Worm (Caenorhabditis elegans) whole organism, L3 larva: ENCODE results near the gene rpia-1.

ENCODE experiments used
- R02D3.7 ChIP-seq: fragments of 150-350 bp; optimal IDR thresholded peaks from 2 replicates; lab custom pipeline; 2014; ENCODE audit warnings: missing biosample characterization, missing genetic modification characterization
- ZK546.5 ChIP-seq: sonication (generic microtip); optimal IDR thresholded peaks from 2 replicates; lab custom pipeline; 2017; ENCODE audit warnings: missing biosample characterization, missing genetic modification characterization
- aly-2 ChIP-seq: fragments of 150-350 bp; optimal IDR thresholded peaks from 2 replicates; lab custom pipeline; 2014; ENCODE audit warnings: missing biosample characterization, missing genetic modification characterization
- ama-1 ChIP-seq: fragments of 150-350 bp; optimal IDR thresholded peaks from 2 replicates; lab custom pipeline; 2018
- ceh-28 ChIP-seq: fragments of 150-350 bp; optimal IDR thresholded peaks from 2 replicates; lab custom pipeline; 2014; ENCODE audit warnings: missing biosample characterization, missing genetic modification reagents, missing genetic modification characterization
- ceh-9 ChIP-seq: sonication (generic microtip); optimal IDR thresholded peaks from 2 replicates; lab custom pipeline; 2018; ENCODE audit warnings: missing biosample characterization, missing genetic modification characterization
- daf-12 ChIP-seq: fragments of 150-350 bp; optimal IDR thresholded peaks from 2 replicates; lab custom pipeline; 2014; ENCODE audit warnings: missing biosample characterization, missing genetic modification reagents, missing genetic modification characterization
- egl-5 ChIP-seq: fragments of 150-350 bp; optimal IDR thresholded peaks from 2 replicates; lab custom pipeline; 2017; ENCODE audit warnings: missing biosample characterization, missing genetic modification reagents, missing genetic modification characterization, inconsistent platforms
- elt-2 ChIP-seq: sonication (generic microtip); optimal IDR thresholded peaks from 2 replicates; lab custom pipeline; 2016; ENCODE audit warnings: missing genetic modification reagents, mild to moderate bottlenecking, missing genetic modification characterization, missing compliant biosample characterization
- eor-1 ChIP-seq, 2 experiments: fragments of 150-350 bp; optimal IDR thresholded peaks; 2 replicates each; lab custom pipeline; 2014 to 2018; ENCODE audit warnings: missing biosample characterization in 2 of 2, missing genetic modification characterization in 2 of 2
- fkh-2 ChIP-seq: fragments of 150-350 bp; optimal IDR thresholded peaks from 2 replicates; lab custom pipeline; 2014; ENCODE audit warnings: missing biosample characterization, missing genetic modification reagents, missing genetic modification characterization
- fos-1 ChIP-seq: fragments of 150-350 bp; optimal IDR thresholded peaks from 2 replicates; lab custom pipeline; 2014; ENCODE audit warnings: missing biosample characterization, missing genetic modification characterization
- hmg-11 ChIP-seq: sonication (generic microtip); optimal IDR thresholded peaks from 2 replicates; lab custom pipeline; 2016; ENCODE audit warnings: missing genetic modification characterization, missing compliant biosample characterization
- jun-1 ChIP-seq: fragments of 150-350 bp; optimal IDR thresholded peaks from 2 replicates; lab custom pipeline; 2014; ENCODE audit warnings: missing biosample characterization, missing genetic modification reagents, missing genetic modification characterization
- lin-15B ChIP-seq: fragments of 150-350 bp; optimal IDR thresholded peaks from 2 replicates; lab custom pipeline; 2014; ENCODE audit warnings: missing biosample characterization, missing genetic modification characterization
- lin-39 ChIP-seq: fragments of 150-350 bp; optimal IDR thresholded peaks from 2 replicates; lab custom pipeline; 2018; ENCODE audit warnings: missing biosample characterization, missing genetic modification reagents, missing genetic modification characterization
- mml-1 ChIP-seq: fragments of 150-350 bp; sonication (generic microtip); optimal IDR thresholded peaks from 3 replicates; lab custom pipeline; 2014; ENCODE audit warnings: missing biosample characterization, missing genetic modification characterization
- nfya-1 ChIP-seq: sonication (generic microtip); optimal IDR thresholded peaks from 2 replicates; lab custom pipeline; 2017; ENCODE audit warnings: missing genetic modification characterization, mild to moderate bottlenecking, missing compliant biosample characterization, antibody characterized with exemption, moderate library complexity; ENCODE audit not compliant: insufficient read depth
- nhr-11 ChIP-seq: fragments of 150-350 bp; optimal IDR thresholded peaks from 2 replicates; lab custom pipeline; 2014; ENCODE audit warnings: missing biosample characterization, missing genetic modification characterization
- nhr-12 ChIP-seq: fragments of 150-350 bp; optimal IDR thresholded peaks from 2 replicates; lab custom pipeline; 2014; ENCODE audit warnings: missing biosample characterization, missing genetic modification characterization
- nhr-23 ChIP-seq: fragments of 150-350 bp; optimal IDR thresholded peaks from 2 replicates; lab custom pipeline; 2014; ENCODE audit warnings: missing biosample characterization, missing genetic modification reagents, missing genetic modification characterization
- nhr-237 ChIP-seq: fragments of 150-350 bp; optimal IDR thresholded peaks from 2 replicates; lab custom pipeline; 2014; ENCODE audit warnings: missing biosample characterization, missing genetic modification characterization
- nhr-25 ChIP-seq: sonication (generic microtip); optimal IDR thresholded peaks from 2 replicates; lab custom pipeline; 2017; ENCODE audit warnings: missing biosample characterization, missing genetic modification characterization
- nhr-28 ChIP-seq: fragments of 150-350 bp; optimal IDR thresholded peaks from 2 replicates; lab custom pipeline; 2014; ENCODE audit warnings: missing biosample characterization, missing genetic modification characterization
- nhr-43 ChIP-seq: sonication (generic microtip); optimal IDR thresholded peaks from 2 replicates; lab custom pipeline; 2016; ENCODE audit warnings: mild to moderate bottlenecking, missing genetic modification characterization, missing compliant biosample characterization; ENCODE audit not compliant: poor library complexity, severe bottlenecking
- nhr-67 ChIP-seq: fragments of 150-350 bp; optimal IDR thresholded peaks from 2 replicates; lab custom pipeline; 2014; ENCODE audit warnings: missing biosample characterization, missing genetic modification characterization
- nhr-76 ChIP-seq: fragments of 150-350 bp; sonication (generic microtip); optimal IDR thresholded peaks from 5 replicates; lab custom pipeline; 2014; ENCODE audit warnings: missing biosample characterization, missing genetic modification characterization
- nhr-77 ChIP-seq: fragments of 150-350 bp; optimal IDR thresholded peaks from 2 replicates; lab custom pipeline; 2014; ENCODE audit warnings: missing biosample characterization, missing genetic modification characterization
- pha-4 ChIP-seq: fragments of 150-350 bp; optimal IDR thresholded peaks from 2 replicates; lab custom pipeline; 2014; ENCODE audit warnings: missing biosample characterization, missing genetic modification reagents, missing genetic modification characterization
- pqm-1 ChIP-seq: fragments of 150-350 bp; optimal IDR thresholded peaks from 2 replicates; lab custom pipeline; 2017; ENCODE audit warnings: missing biosample characterization, missing genetic modification characterization, inconsistent platforms
- sea-2 ChIP-seq: fragments of 150-350 bp; sonication (generic microtip); optimal IDR thresholded peaks from 4 replicates; lab custom pipeline; 2014; ENCODE audit warnings: missing biosample characterization, missing genetic modification reagents, missing genetic modification characterization
- skn-1 ChIP-seq: fragments of 150-350 bp; optimal IDR thresholded peaks from 2 replicates; lab custom pipeline; 2014; ENCODE audit warnings: missing biosample characterization, missing genetic modification characterization
- snpc-4 ChIP-seq: fragments of 150-350 bp; optimal IDR thresholded peaks from 2 replicates; lab custom pipeline; 2014; ENCODE audit warnings: missing biosample characterization, missing genetic modification characterization
- unc-39 ChIP-seq: sonication (generic microtip); optimal IDR thresholded peaks from 4 replicates; lab custom pipeline; 2017; ENCODE audit warnings: missing biosample characterization, missing genetic modification characterization
- ztf-11 ChIP-seq: fragments of 150-350 bp; optimal IDR thresholded peaks from 2 replicates; lab custom pipeline; 2014; ENCODE audit warnings: missing biosample characterization, missing genetic modification characterization
- ztf-4 ChIP-seq: fragments of 150-350 bp; optimal IDR thresholded peaks from 2 replicates; lab custom pipeline; 2014; ENCODE audit warnings: missing biosample characterization, missing genetic modification characterization

The rpia-1 gene

DNA sequence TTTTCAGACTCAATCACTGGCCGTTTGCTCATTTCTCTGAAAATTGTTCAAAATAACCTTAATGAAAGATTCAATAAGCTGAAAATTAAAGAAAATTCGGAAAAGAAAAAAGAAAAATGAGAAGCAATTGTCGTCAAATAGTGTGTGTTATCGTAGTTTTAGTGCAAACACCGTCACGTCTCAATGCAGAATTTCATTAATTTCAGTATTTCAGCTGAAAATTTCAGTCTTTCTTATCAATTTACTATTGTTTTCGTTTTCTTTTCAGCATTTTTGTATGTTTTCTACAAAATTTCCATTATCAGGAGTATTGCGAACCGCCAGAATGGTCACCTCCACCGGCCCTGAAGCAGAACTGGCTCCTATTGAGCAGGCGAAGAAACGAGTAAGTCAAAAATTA lies at the start of gene rpia-1, which contains the start of gene B0280.9:
Gene rpia-1 (plus strand): TSS at position 269 of the 400 bp plus-strand sequence.
Gene B0280.9 (minus strand): TSS at position 36 of the 400 bp plus-strand sequence.
- TF ChIP-seq aly-2 (tag; lab: Kevin White, UChicago) (no peak), hmg-11 (tag; lab: Kevin White, UChicago) (peak; percentile 23), nfya-1 (peak; percentile 18), ama-1 (lab: Kevin White, UChicago) (no peak), fkh-2 (tag; lab: Kevin White, UChicago) (no peak), nhr-12 (tag; lab: Kevin White, UChicago) (no peak), nhr-23 (peak; percentile 35), nhr-237 (no peak), ceh-28 (tag; lab: Kevin White, UChicago) (no peak), elt-2 (tag; lab: Kevin White, UChicago) (peak; percentile 68), lin-15B (tag; lab: Kevin White, UChicago) (peak; percentile 21), skn-1 (tag; lab: Kevin White, UChicago) (peak; percentile 12), lin-39 (tag; lab: Kevin White, UChicago) (no peak), pha-4 (tag; lab: Kevin White, UChicago) (peak; percentile 59), nhr-67 (tag; lab: Kevin White, UChicago) (no peak), pqm-1 (tag; lab: Kevin White, UChicago) (peak; percentile 56)

DNA sequence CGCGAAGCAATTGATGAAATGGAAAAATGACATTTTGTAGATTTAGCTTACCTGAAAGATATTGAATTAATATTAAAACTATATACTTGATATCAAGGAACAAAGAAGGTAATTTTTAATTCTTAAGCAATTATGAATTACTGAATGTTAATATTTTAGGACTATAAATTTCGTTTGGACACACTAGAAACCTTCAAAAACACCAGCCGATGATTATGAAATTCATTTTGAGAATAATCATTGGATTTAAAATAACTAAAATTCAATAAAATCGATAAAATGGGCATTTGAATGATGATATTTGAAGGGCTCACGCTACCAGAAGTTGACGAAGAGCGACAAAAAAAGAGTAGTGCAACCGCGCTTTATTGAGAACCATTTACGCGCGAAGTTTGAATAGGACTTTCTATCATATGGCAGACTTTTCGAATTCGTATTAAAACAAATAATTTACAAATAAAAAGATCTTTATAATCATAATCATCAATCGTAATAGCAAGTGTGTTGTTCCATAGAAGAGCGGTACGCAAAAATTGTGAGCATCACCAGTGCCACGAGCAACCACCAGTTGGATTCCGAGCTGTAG lies 49.0 kb upstream of the rpia-1 start, which contains the start of gene ZK418.5:
Gene ZK418.5 (minus strand): TSS at position 51 of the 586 bp plus-strand sequence.
- TF ChIP-seq fkh-2 (tag; lab: Kevin White, UChicago) (no peak), elt-2 (tag; lab: Kevin White, UChicago) (peak; percentile 20), nhr-67 (tag; lab: Kevin White, UChicago) (no peak), nhr-12 (tag; lab: Kevin White, UChicago) (no peak), ztf-4 (tag; lab: Kevin White, UChicago) (no peak), ama-1 (lab: Kevin White, UChicago) (no peak), nhr-76 (tag; lab: Kevin White, UChicago) (no peak), ZK546.5 (tag; lab: Kevin White, UChicago) (no peak), snpc-4 (tag; lab: Kevin White, UChicago) (no peak), ceh-9 (no peak), nhr-43 (tag; lab: Kevin White, UChicago) (no peak), nfya-1 (peak; percentile 53), sea-2 (GFP tag; lab: Kevin White, UChicago) (no peak), nhr-11 (tag; lab: Kevin White, UChicago) (no peak), pqm-1 (tag; lab: Kevin White, UChicago) (no peak), nhr-25 (peak; percentile 14), nhr-237 (no peak), R02D3.7 (tag; lab: Kevin White, UChicago) (peak; percentile 16), fos-1 (tag; lab: Kevin White, UChicago) (no peak), nhr-23 (peak; percentile 34), daf-12 (tag; lab: Kevin White, UChicago) (no peak), jun-1 (tag; lab: Kevin White, UChicago) (no peak), skn-1 (tag; lab: Kevin White, UChicago) (no peak), pha-4 (tag; lab: Kevin White, UChicago) (peak; percentile 63), unc-39 (no peak), nhr-28 (tag; lab: Kevin White, UChicago) (no peak), nhr-77 (tag; lab: Kevin White, UChicago) (no peak), ceh-28 (tag; lab: Kevin White, UChicago) (no peak), lin-15B (tag; lab: Kevin White, UChicago) (peak; percentile 62), aly-2 (tag; lab: Kevin White, UChicago) (no peak), lin-39 (tag; lab: Kevin White, UChicago) (peak; percentile 9), hmg-11 (tag; lab: Kevin White, UChicago) (no peak), ztf-11 (tag; lab: Kevin White, UChicago) (no peak), egl-5 (tag; lab: Kevin White, UChicago) (no peak)

DNA sequence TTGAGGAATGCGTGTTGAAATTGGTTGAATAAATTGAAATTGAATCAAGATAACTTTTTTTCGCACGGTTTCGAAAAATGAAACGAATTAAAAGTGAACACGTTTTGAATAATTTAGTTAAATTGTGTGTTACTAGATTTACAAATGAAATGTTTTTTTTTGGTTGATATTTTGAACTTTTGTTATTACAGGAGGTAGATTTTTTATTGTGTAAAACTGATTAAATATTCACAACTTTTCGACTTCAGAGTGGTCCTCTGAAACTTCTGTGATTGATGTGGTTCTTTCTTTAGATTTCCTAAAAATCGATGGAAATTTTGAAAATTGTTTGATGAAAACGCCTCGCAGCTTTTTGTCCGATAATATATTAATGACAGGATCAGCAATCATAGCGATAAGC lies 46.5 kb upstream of the rpia-1 start, which contains the start of gene ZK418.13:
Gene ZK418.13 (minus strand): TSS at position 101 of the 400 bp plus-strand sequence.
- TF ChIP-seq eor-1 (tag; optimal IDR thresholded peaks at IDR 0.05; lab: Kevin White, UChicago), result no peak
- TF ChIP-seq mml-1, result no peak
- no peak for TF ChIP-seq fkh-2 (tag; lab: Kevin White, UChicago)
- TF ChIP-seq, all 47 proteins: peak for 0
